Fruit fly (Drosophila melanogaster): ENCODE measurements around the gene CG1077.

The CG1077 gene

DNA sequence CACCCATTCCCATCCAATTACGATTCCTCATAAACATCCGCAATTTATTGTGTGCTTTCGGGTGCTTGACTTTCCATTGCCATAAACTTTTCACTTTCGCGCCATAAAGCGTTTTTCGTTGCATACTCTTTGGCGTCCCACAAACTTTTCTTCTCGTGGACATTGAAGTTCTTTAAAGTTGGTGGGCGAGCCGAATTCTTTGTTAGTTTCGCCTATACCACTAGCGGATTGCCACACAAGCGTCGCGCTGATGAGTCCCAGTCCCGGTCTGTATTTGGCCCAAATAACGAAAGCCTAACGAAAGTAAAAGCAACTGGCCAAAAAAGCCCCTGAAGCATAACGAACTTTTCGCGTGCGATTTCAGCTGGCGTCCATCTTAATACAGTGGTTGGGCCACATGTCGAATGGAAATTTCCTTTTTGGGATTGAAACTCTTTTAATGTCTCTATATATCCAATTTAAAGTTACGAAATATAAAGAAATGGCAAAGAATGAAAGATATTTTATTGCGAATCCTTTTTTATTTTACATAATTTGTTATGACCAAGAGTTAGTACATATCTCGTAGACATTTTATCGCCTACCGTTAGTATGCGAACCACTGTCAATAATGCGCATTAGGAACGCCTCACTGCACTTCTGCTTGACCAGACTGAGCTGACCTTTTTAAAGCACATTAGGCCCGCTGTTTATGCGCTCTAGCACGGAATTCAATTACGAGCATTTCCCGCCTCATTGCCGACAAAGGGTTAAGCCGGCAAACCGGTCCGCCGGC lies 43.2 kb downstream of the CG1077 start (continued):
- TF ChIP-seq Hr3 (GFP tag; optimal IDR thresholded peaks at IDR 0.05) (no peak), CG15514 (GFP tag; optimal IDR thresholded peaks at IDR 0.05) (no peak), gsb-n (tag; optimal IDR thresholded peaks at IDR 0.05) (peak; percentile 51), phol (tag; optimal IDR thresholded peaks at IDR 0.05) (peak; percentile 2)

DNA sequence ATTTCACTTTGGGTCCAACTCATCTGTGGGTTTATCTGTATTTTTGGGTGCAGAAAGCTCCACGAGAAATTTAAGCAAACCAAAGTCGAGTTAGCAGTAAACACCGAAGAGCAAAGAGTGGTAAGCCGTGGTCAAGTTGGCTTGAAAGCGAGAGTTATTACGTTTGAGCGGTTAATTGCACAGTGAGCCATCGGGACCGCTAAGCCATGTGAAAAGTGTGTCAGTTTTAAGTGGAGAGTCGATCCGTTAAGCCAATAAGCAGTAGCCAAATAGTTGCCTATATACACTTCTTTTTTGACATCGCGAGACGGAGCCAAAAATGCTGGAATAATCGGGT lies 43.7 kb downstream of the CG1077 start:
- no peak for TF ChIP-seq CG15479 (GFP tag; optimal IDR thresholded peaks at IDR 0.05)
- TF ChIP-seq ewg (GFP tag; optimal IDR thresholded peaks at IDR 0.05) = no peak
- TF ChIP-seq inv (GFP tag; IDR thresholded peaks at IDR 0.05; ENCODE audit: partially characterized antibody) = no peak
- peak in 1 of 2 experiments; percentile 9 for TF ChIP-seq Hr78 (GFP tag; optimal IDR thresholded peaks at IDR 0.05)
- TF ChIP-seq CG11398 (GFP tag; optimal IDR thresholded peaks at IDR 0.05) = no peak
- TF ChIP-seq p53 (GFP tag; optimal IDR thresholded peaks at IDR 0.05) = no peak
- peak; percentile 23 for TF ChIP-seq oc (tag; optimal IDR thresholded peaks at IDR 0.05)
- peak; percentile 65 for TF ChIP-seq kni (GFP tag; optimal IDR thresholded peaks at IDR 0.05)
- TF ChIP-seq Blimp-1 (GFP tag; optimal IDR thresholded peaks at IDR 0.05) = peak; percentile 95
- TF ChIP-seq CG2875 (GFP tag; optimal IDR thresholded peaks at IDR 0.05) = no peak
- TF ChIP-seq run (tag; optimal IDR thresholded peaks at IDR 0.05) = no peak
- TF ChIP-seq lab (GFP tag; optimal IDR thresholded peaks at IDR 0.05) = no peak

DNA sequence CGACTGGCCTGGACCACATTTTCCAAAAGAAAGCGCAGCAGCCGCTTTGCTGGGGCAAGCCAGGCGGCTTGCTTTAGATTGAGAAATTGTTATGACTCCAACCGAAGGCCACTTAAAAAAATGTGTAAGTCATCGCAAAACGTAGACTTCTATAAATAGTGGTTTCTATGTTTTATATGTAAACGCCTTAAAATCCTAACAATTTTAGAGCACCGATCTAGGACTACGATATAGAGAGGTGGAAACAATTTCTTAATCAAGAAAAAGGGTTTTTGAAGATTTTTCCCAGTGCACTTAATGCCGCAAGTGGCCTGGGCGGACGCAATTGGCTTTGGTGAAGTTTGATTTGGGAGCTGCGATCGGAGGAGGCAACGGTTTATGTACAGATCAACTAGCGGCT lies 46.9 kb downstream of the CG1077 start:
- TF ChIP-seq Fer1 (GFP tag; optimal IDR thresholded peaks at IDR 0.05) (no peak), CG2129 (GFP tag; IDR thresholded peaks at IDR 0.05; ENCODE audit: partially characterized antibody) (no peak), Blimp-1 (GFP tag; optimal IDR thresholded peaks at IDR 0.05) (peak; percentile 2), gem (tag; optimal IDR thresholded peaks at IDR 0.05) (peak; percentile 5), Sox102F (GFP tag; optimal IDR thresholded peaks at IDR 0.05) (peak; percentile 35), CG11504 (tag; optimal IDR thresholded peaks at IDR 0.05) (peak; percentile 8), D19B (GFP tag; optimal IDR thresholded peaks at IDR 0.05) (no peak), CG12236 (GFP tag; optimal IDR thresholded peaks at IDR 0.05) (no peak), zfh1 (GFP tag; IDR thresholded peaks at IDR 0.05) (no peak), prd (optimal IDR thresholded peaks at IDR 0.05) (no peak), prd (GFP tag; IDR thresholded peaks at IDR 0.05) (0 out of 3 replicates have a peak, but pooled peaks have one; percentile 5), ATbp (GFP tag; optimal IDR thresholded peaks at IDR 0.05) (peak; percentile 26), repo (GFP tag; optimal IDR thresholded peaks at IDR 0.05) (no peak), CG3163 (GFP tag; optimal IDR thresholded peaks at IDR 0.05) (no peak), Drgx (GFP tag; IDR thresholded peaks at IDR 0.05) (peak; percentile 79), CG11398 (GFP tag; optimal IDR thresholded peaks at IDR 0.05) (no peak), fd96Cb (tag; optimal IDR thresholded peaks at IDR 0.05) (no peak), Opbp (GFP tag; IDR thresholded peaks at IDR 0.05; ENCODE audit: partially characterized antibody) (no peak), al (GFP tag; IDR thresholded peaks at IDR 0.05) (no peak), sens (GFP tag) (peak; percentile 35), Nf-YA (GFP tag; IDR thresholded peaks at IDR 0.05) (no peak), CG15011 (GFP tag; optimal IDR thresholded peaks at IDR 0.05) (no peak), bsh (GFP tag; optimal IDR thresholded peaks at IDR 0.05) (no peak), Stat92E (GFP tag; optimal IDR thresholded peaks at IDR 0.05) (no peak), CG18011 (GFP tag; optimal IDR thresholded peaks at IDR 0.05) (no peak), CG10147 (GFP tag; optimal IDR thresholded peaks at IDR 0.05) (no peak), sr (GFP tag; IDR thresholded peaks at IDR 0.05) (no peak), her (GFP tag; optimal IDR thresholded peaks at IDR 0.05) (no peak)

All from whole organism, embryonic.